Fruit fly (Drosophila melanogaster): ENCODE measurements around the gene Jon99Cii.

Gene Jon99Cii

DNA sequence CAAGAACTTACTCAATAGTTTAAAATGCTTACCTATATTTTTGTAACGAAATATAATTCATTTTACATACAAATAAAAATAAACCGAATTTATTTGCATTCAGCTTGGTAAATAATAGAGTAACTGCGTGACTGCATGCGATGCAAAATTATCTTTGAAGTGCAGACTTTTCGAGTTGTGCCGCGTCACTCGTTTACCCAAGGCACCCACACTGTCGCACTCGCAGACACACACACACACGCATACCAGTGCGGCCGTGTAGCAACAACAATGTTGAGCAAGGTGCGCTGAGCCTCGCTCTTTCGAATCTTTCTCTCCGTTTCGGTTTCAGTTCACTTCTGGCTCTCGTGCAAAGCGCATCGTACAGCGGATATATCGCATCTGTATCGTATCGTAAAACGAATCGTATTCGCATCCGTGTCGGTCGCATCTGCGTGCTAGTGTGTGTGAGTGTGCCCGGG is 47.7 kb downstream of the Jon99Cii start, which contains the start of gene CG31038 (continued):
- TF ChIP-seq CG1603 (tag; optimal IDR thresholded peaks at IDR 0.05) (peak; percentile 14), Dll (GFP tag; IDR thresholded peaks at IDR 0.05; ENCODE audit: partially characterized antibody) (0 out of 4 replicates have a peak, but pooled peaks have one; percentile 36), CG18599 (GFP tag; optimal IDR thresholded peaks at IDR 0.05) (peak; percentile 15), mirr (GFP tag; optimal IDR thresholded peaks at IDR 0.05) (peak; percentile 40), Adf1 (GFP tag; IDR thresholded peaks at IDR 0.05) (0 out of 2 replicates have a peak, but pooled peaks have one; percentile 7), vvl (GFP tag; IDR thresholded peaks at IDR 0.05) (peak; percentile 57; the same call in 1 of the 2 replicates), Dbx (GFP tag; IDR thresholded peaks at IDR 0.05) (peak; percentile 47; the same call in 1 of the 3 replicates), CG10209 (GFP tag; optimal IDR thresholded peaks at IDR 0.05) (no peak), jing (GFP tag; optimal IDR thresholded peaks at IDR 0.05) (no peak), CG34422 (GFP tag; IDR thresholded peaks at IDR 0.05) (peak; percentile 71; the same call in 1 of the 3 replicates), Stat92E (GFP tag; optimal IDR thresholded peaks at IDR 0.05) (peak in 1 of 3 experiments; percentile 32), corto (GFP tag; optimal IDR thresholded peaks at IDR 0.05) (peak; percentile 34), ci (GFP tag; IDR thresholded peaks at IDR 0.05) (peak; percentile 84; the same call in 2 of the 3 replicates), kni (GFP tag; optimal IDR thresholded peaks at IDR 0.05) (peak; percentile 58), CG9876 (GFP tag; optimal IDR thresholded peaks at IDR 0.05) (no peak), trem (tag; optimal IDR thresholded peaks at IDR 0.05) (no peak), wek (GFP tag; optimal IDR thresholded peaks at IDR 0.05) (peak; percentile 39), yki (optimal IDR thresholded peaks at IDR 0.05) (peak; percentile 67), CG17359 (tag; optimal IDR thresholded peaks at IDR 0.05) (peak; percentile 22), Kr (GFP tag; optimal IDR thresholded peaks at IDR 0.05) (no peak), CG14860 (GFP tag; IDR thresholded peaks at IDR 0.05; ENCODE audit: partially characterized antibody) (no peak), tgo (GFP tag; IDR thresholded peaks at IDR 0.05) (no peak), ranshi (GFP tag; IDR thresholded peaks at IDR 0.05) (peak; percentile 25; the same call in 1 of the 2 replicates), CG3847 (GFP tag; IDR thresholded peaks at IDR 0.05) (no peak), NfI (GFP tag; optimal IDR thresholded peaks at IDR 0.05) (no peak), CG14965 (GFP tag; optimal IDR thresholded peaks at IDR 0.05; ENCODE audit: borderline replicate concordance) (no peak), CG8765 (GFP tag; IDR thresholded peaks at IDR 0.05) (peak; percentile 37; the same call in 1 of the 2 replicates), usp (GFP tag; optimal IDR thresholded peaks at IDR 0.05) (no peak), amos (GFP tag; IDR thresholded peaks at IDR 0.05; ENCODE audit: partially characterized antibody) (peak; percentile 39; the same call in 1 of the 2 replicates), Blimp-1 (GFP tag; optimal IDR thresholded peaks at IDR 0.05) (peak; percentile 4), pnt (GFP tag; optimal IDR thresholded peaks at IDR 0.05) (no peak), Jarid2 (GFP tag; optimal IDR thresholded peaks at IDR 0.05) (peak; percentile 96), CG9727 (GFP tag; optimal IDR thresholded peaks at IDR 0.05) (peak; percentile 10), CG31224 (GFP tag; IDR thresholded peaks at IDR 0.05) (no peak), Chrac-16 (GFP tag; optimal IDR thresholded peaks at IDR 0.05) (no peak), Hr78 (GFP tag; optimal IDR thresholded peaks at IDR 0.05) (peak in 1 of 2 experiments; percentile 38), grau (tag; optimal IDR thresholded peaks at IDR 0.05) (no peak), sisA (GFP tag; IDR thresholded peaks at IDR 0.05) (no peak), cas (GFP tag; IDR thresholded peaks at IDR 0.05) (no peak), CG12299 (tag; optimal IDR thresholded peaks at IDR 0.05) (no peak), dmrt99B (tag; optimal IDR thresholded peaks at IDR 0.05) (peak; percentile 40), HLH4C (GFP tag; IDR thresholded peaks at IDR 0.05; ENCODE audit: partially characterized antibody) (peak; percentile 42; the same call in 1 of the 3 replicates), CG18262 (tag; optimal IDR thresholded peaks at IDR 0.05) (peak; percentile 37), CG17385 (GFP tag; optimal IDR thresholded peaks at IDR 0.05) (peak; percentile 14), Rx (GFP tag; IDR thresholded peaks at IDR 0.05) (no peak), CG11398 (GFP tag; optimal IDR thresholded peaks at IDR 0.05) (no peak), CG10366 (GFP tag; IDR thresholded peaks at IDR 0.05) (no peak), Drgx (GFP tag; IDR thresholded peaks at IDR 0.05) (peak; percentile 34; the same call in 1 of the 2 replicates), CG6272 (GFP tag; IDR thresholded peaks at IDR 0.05) (no peak)
